Fruit fly (Drosophila melanogaster) whole organism, embryonic: ENCODE data around the gene CG5399.
A peak's percentile ranks its signal among the peaks of the same experiment; 100 is the strongest.

Source experiments
- ATbp ChIP-seq: fragments of 200-800 bp; sonication (Bioruptor generic); optimal IDR thresholded peaks from 2 replicates; lab custom pipeline; 2017; ENCODE audit warnings: missing biosample characterization, mild to moderate bottlenecking, missing genetic modification characterization, missing genetic modification reagents
- Ada2b ChIP-seq: fragments of 200-800 bp; sonication (Bioruptor generic); IDR thresholded peaks from 2 replicates; pipeline ENCODE4 v1.3.6; 2022; ENCODE audit warnings: missing biosample characterization, missing genetic modification characterization
- Atf6 ChIP-seq: fragments of 200-800 bp; sonication (Bioruptor generic); IDR thresholded peaks from 2 replicates; pipeline ENCODE4 v1.3.6; 2022; ENCODE audit warnings: missing biosample characterization, missing genetic modification characterization
- B-H1 ChIP-seq: fragments of 200-800 bp; sonication (Bioruptor generic); IDR thresholded peaks from 3 replicates; pipeline ENCODE4 v1.3.6; 2022; ENCODE audit warnings: missing biosample characterization, missing genetic modification characterization
- Blimp-1 ChIP-seq: fragments of 200-800 bp; sonication (Bioruptor generic); optimal IDR thresholded peaks from 3 replicates; lab custom pipeline; 2018; ENCODE audit warnings: missing biosample characterization, missing genetic modification characterization, mild to moderate bottlenecking, moderate library complexity, missing genetic modification reagents
- Bteb2 ChIP-seq: fragments of 200-800 bp; sonication (Bioruptor generic); optimal IDR thresholded peaks from 2 replicates; lab custom pipeline; 2016; ENCODE audit warnings: missing biosample characterization, missing genetic modification characterization
- CG10267 ChIP-seq: fragments of 200-800 bp; sonication (Bioruptor generic); optimal IDR thresholded peaks from 2 replicates; lab custom pipeline; 2018; ENCODE audit warnings: missing biosample characterization, mild to moderate bottlenecking, missing genetic modification characterization, moderate library complexity
- CG11504 ChIP-seq: fragments of 200-800 bp; sonication (Bioruptor generic); optimal IDR thresholded peaks from 3 replicates; lab custom pipeline; 2019; ENCODE audit warnings: missing biosample characterization, mild to moderate bottlenecking, missing genetic modification characterization, moderate library complexity
- CG13287 ChIP-seq: fragments of 200-800 bp; sonication (Bioruptor generic); IDR thresholded peaks from 2 replicates; pipeline ENCODE4 v1.3.6; 2022; ENCODE audit warnings: missing biosample characterization, missing genetic modification characterization; ENCODE audit not compliant: partially characterized antibody
- CG13775 ChIP-seq: fragments of 200-800 bp; sonication (Bioruptor generic); optimal IDR thresholded peaks from 3 replicates; lab custom pipeline; 2017; ENCODE audit warnings: missing biosample characterization, mild to moderate bottlenecking, missing genetic modification characterization
- CG15479 ChIP-seq: fragments of 200-800 bp; sonication (Bioruptor generic); optimal IDR thresholded peaks from 3 replicates; lab custom pipeline; 2019; ENCODE audit warnings: missing biosample characterization, mild to moderate bottlenecking, missing genetic modification characterization, moderate library complexity
- CG15601 ChIP-seq: fragments of 200-800 bp; sonication (Bioruptor generic); optimal IDR thresholded peaks from 3 replicates; lab custom pipeline; 2019; ENCODE audit warnings: missing biosample characterization, mild to moderate bottlenecking, missing genetic modification characterization, moderate library complexity
- CG17328 ChIP-seq: fragments of 200-800 bp; sonication (Bioruptor generic); IDR thresholded peaks from 2 replicates; pipeline ENCODE4 v1.3.6; 2022; ENCODE audit warnings: missing biosample characterization, missing genetic modification characterization
- CG17361 ChIP-seq: fragments of 200-800 bp; sonication (Bioruptor generic); IDR thresholded peaks from 3 replicates; pipeline ENCODE4 v1.3.6; 2022; ENCODE audit warnings: missing biosample characterization, missing genetic modification characterization
- CG18011 ChIP-seq: fragments of 200-800 bp; sonication (Bioruptor generic); optimal IDR thresholded peaks from 2 replicates; lab custom pipeline; 2017; ENCODE audit warnings: missing biosample characterization, missing genetic modification characterization, mild to moderate bottlenecking, moderate library complexity, missing genotype
- CG31441 ChIP-seq: fragments of 200-800 bp; sonication (Bioruptor generic); IDR thresholded peaks from 2 replicates; pipeline ENCODE4 v1.3.6; 2022; ENCODE audit warnings: missing biosample characterization, missing genetic modification characterization
- CG42726 ChIP-seq: fragments of 200-800 bp; sonication (Bioruptor generic); IDR thresholded peaks from 2 replicates; pipeline ENCODE4 v1.3.6; 2022; ENCODE audit warnings: missing biosample characterization, missing genetic modification characterization; ENCODE audit not compliant: partially characterized antibody
- CG7271 ChIP-seq: fragments of 200-800 bp; sonication (Bioruptor generic); optimal IDR thresholded peaks from 2 replicates; lab custom pipeline; 2018; ENCODE audit warnings: missing biosample characterization, mild to moderate bottlenecking, missing genetic modification characterization, moderate library complexity
- CG9215 ChIP-seq: fragments of 200-800 bp; sonication (Bioruptor generic); IDR thresholded peaks from 2 replicates; pipeline ENCODE4 v1.3.6; 2022; ENCODE audit warnings: missing biosample characterization, missing genetic modification characterization
- CG9797 ChIP-seq: fragments of 200-800 bp; sonication (Bioruptor generic); optimal IDR thresholded peaks from 3 replicates; lab custom pipeline; 2018; ENCODE audit warnings: missing biosample characterization, mild to moderate bottlenecking, missing genetic modification characterization
- D ChIP-seq, 2 experiments: fragments of 200-800 bp in 1 of 2; fragments of >200 bp in 1 of 2; sonication (Bioruptor generic) in 1 of 2; optimal IDR thresholded peaks; 2 replicates in 1 of 2; 3 replicates in 1 of 2; lab custom pipeline; 2017; ENCODE audit warnings: mild to moderate bottlenecking in 1 of 2, missing biosample characterization in 1 of 2, missing genetic modification characterization in 1 of 2, missing genetic modification reagents in 1 of 2
- D19A ChIP-seq: fragments of 200-800 bp; optimal IDR thresholded peaks from 3 replicates; lab custom pipeline; 2019; ENCODE audit warnings: missing biosample characterization, mild to moderate bottlenecking, missing genetic modification characterization, moderate library complexity
- Dip2 ChIP-seq: fragments of 200-800 bp; sonication (Bioruptor generic); IDR thresholded peaks from 2 replicates; pipeline ENCODE4 v1.3.6; 2022; ENCODE audit warnings: missing biosample characterization, missing genetic modification characterization
- Gug ChIP-seq: fragments of 200-800 bp; sonication (Bioruptor generic); IDR thresholded peaks from 4 replicates; pipeline ENCODE4 v1.3.6; 2022; ENCODE audit warnings: missing biosample characterization, missing genetic modification characterization
- HLHmδ ChIP-seq: fragments of 200-800 bp; sonication (Bioruptor generic); optimal IDR thresholded peaks from 2 replicates; lab custom pipeline; 2018; ENCODE audit warnings: missing biosample characterization, mild to moderate bottlenecking, missing genetic modification characterization, moderate library complexity
- Hr3 ChIP-seq: fragments of 200-800 bp; sonication (Bioruptor generic); optimal IDR thresholded peaks from 3 replicates; lab custom pipeline; 2016; ENCODE audit warnings: missing biosample characterization, missing genetic modification characterization
- Lhr ChIP-seq: fragments of 200-800 bp; sonication (Bioruptor generic); optimal IDR thresholded peaks from 3 replicates; lab custom pipeline; 2017; ENCODE audit warnings: mild to moderate bottlenecking, missing biosample characterization, missing genetic modification reagents, missing genetic modification characterization
- MESR4 ChIP-seq: fragments of 200-800 bp; sonication (Bioruptor generic); optimal IDR thresholded peaks from 2 replicates; lab custom pipeline; 2018; ENCODE audit warnings: missing biosample characterization, mild to moderate bottlenecking, missing genetic modification characterization, moderate library complexity
- NC2α ChIP-seq: fragments of 200-800 bp; sonication (Bioruptor generic); optimal IDR thresholded peaks from 2 replicates; lab custom pipeline; 2016; ENCODE audit warnings: missing biosample characterization, missing genetic modification characterization
- cad ChIP-seq: fragments of >200 bp; optimal IDR thresholded peaks from 2 replicates; lab custom pipeline; 2017; ENCODE audit warnings: missing biosample characterization, missing genetic modification characterization
- cg ChIP-seq: fragments of 200-800 bp; sonication (Bioruptor generic); optimal IDR thresholded peaks from 3 replicates; lab custom pipeline; 2019; ENCODE audit warnings: missing biosample characterization, mild to moderate bottlenecking, missing genetic modification characterization, moderate library complexity
- dmrt99B ChIP-seq: fragments of 200-800 bp; sonication (Bioruptor generic); optimal IDR thresholded peaks from 2 replicates; lab custom pipeline; 2018; ENCODE audit warnings: missing biosample characterization, mild to moderate bottlenecking, missing genetic modification characterization, moderate library complexity
- hkb ChIP-seq, 2 experiments: fragments of 200-800 bp in 1 of 2; fragments of >200 bp in 1 of 2; sonication (Bioruptor generic) in 1 of 2; IDR thresholded peaks in 1 of 2; optimal IDR thresholded peaks in 1 of 2; 2 replicates each; pipeline versions ENCODE4 v1.3.6 to Lab custom; 2017 to 2022; ENCODE audit warnings: missing biosample characterization in 1 of 2, missing genetic modification characterization in 1 of 2
- pfk ChIP-seq: fragments of 200-800 bp; sonication (Bioruptor generic); optimal IDR thresholded peaks from 2 replicates; lab custom pipeline; 2018; ENCODE audit warnings: missing biosample characterization, mild to moderate bottlenecking, missing genetic modification characterization, moderate library complexity
- prd ChIP-seq, 3 experiments: fragments of >200 bp in 2 of 3; fragments of 200-800 bp in 1 of 3; sonication (Bioruptor generic) in 1 of 3; optimal IDR thresholded peaks in 2 of 3; IDR thresholded peaks in 1 of 3; 2 replicates in 2 of 3; 3 replicates in 1 of 3; pipeline versions ENCODE4 v1.3.6 to Lab custom; 2017 to 2022; ENCODE audit warnings: missing biosample characterization in 1 of 3, missing genetic modification characterization in 1 of 3
- ro ChIP-seq: fragments of 200-800 bp; sonication (Bioruptor generic); IDR thresholded peaks from 2 replicates; pipeline ENCODE4 v1.3.6; 2022; ENCODE audit warnings: missing biosample characterization, missing genetic modification characterization
- sc ChIP-seq, 3 experiments: fragments of >200 bp in 2 of 3; fragments of 200-800 bp in 1 of 3; sonication (Bioruptor generic) in 1 of 3; optimal IDR thresholded peaks; 2 replicates in 2 of 3; 3 replicates in 1 of 3; lab custom pipeline; 2017; ENCODE audit warnings: mild to moderate bottlenecking in 1 of 3, missing biosample characterization in 1 of 3, missing genetic modification characterization in 1 of 3, missing genetic modification reagents in 1 of 3
- sens ChIP-seq: fragments of 200-800 bp; sonication (Bioruptor generic); peaks from one replicate; lab custom pipeline; 2016; ENCODE audit warnings: missing biosample characterization, missing genetic modification characterization
- ssp ChIP-seq: fragments of 200-800 bp; sonication (Bioruptor generic); IDR thresholded peaks from 2 replicates; pipeline ENCODE4 v1.3.6; 2022; ENCODE audit warnings: missing biosample characterization, missing genetic modification characterization
- stwl ChIP-seq: fragments of 200-800 bp; sonication (Bioruptor generic); optimal IDR thresholded peaks from 3 replicates; lab custom pipeline; 2018; ENCODE audit warnings: missing biosample characterization, mild to moderate bottlenecking, missing genetic modification characterization, moderate library complexity
- tin ChIP-seq: fragments of 200-800 bp; sonication (Bioruptor generic); optimal IDR thresholded peaks from 3 replicates; lab custom pipeline; 2016; ENCODE audit warnings: missing biosample characterization, missing genetic modification characterization
- tll ChIP-seq, 2 experiments: fragments of 200-800 bp in 1 of 2; fragments of >200 bp in 1 of 2; sonication (Bioruptor generic) in 1 of 2; optimal IDR thresholded peaks; 2 replicates each; lab custom pipeline; 2017 to 2019; ENCODE audit warnings: missing biosample characterization in 2 of 2, missing genetic modification characterization in 2 of 2, mild to moderate bottlenecking in 1 of 2, moderate library complexity in 1 of 2
- twi ChIP-seq: fragments of 200-800 bp; optimal IDR thresholded peaks from 2 replicates; lab custom pipeline; 2019; ENCODE audit warnings: missing biosample characterization, mild to moderate bottlenecking, missing genetic modification characterization, moderate library complexity
- unpg ChIP-seq: fragments of 200-800 bp; sonication (Bioruptor generic); optimal IDR thresholded peaks from 3 replicates; lab custom pipeline; 2018; ENCODE audit warnings: missing biosample characterization, mild to moderate bottlenecking, missing genetic modification characterization, moderate library complexity
- z ChIP-seq: fragments of 200-800 bp; sonication (Bioruptor generic); IDR thresholded peaks from 3 replicates; pipeline ENCODE4 v1.3.6; 2022; ENCODE audit warnings: missing biosample characterization, missing genetic modification characterization
- zen ChIP-seq: fragments of 200-800 bp; sonication (Bioruptor generic); optimal IDR thresholded peaks from 3 replicates; lab custom pipeline; 2018; ENCODE audit warnings: missing biosample characterization, mild to moderate bottlenecking, missing genetic modification characterization, moderate library complexity

CG5399 gene

dm6 chr3R:15652632-15653248, 42.3 kb upstream of the CG5399 start (continued):
- peak; percentile 71 for TF ChIP-seq Blimp-1 (GFP tag; lab: Kevin White, UChicago)
- peak; percentile 26; the same call in 1 of the 2 replicates for TF ChIP-seq CG17328 (GFP tag; lab: Robert Waterston, UW)
- peak; percentile 32 for TF ChIP-seq stwl (tag; lab: Kevin White, UChicago)
- peak; percentile 27 for TF ChIP-seq Hr3 (GFP tag; lab: Kevin White, UChicago)
- TF ChIP-seq Atf6 (GFP tag; lab: Robert Waterston, UW) = no peak
- TF ChIP-seq Gug = peak; percentile 8; the same call in 1 of the 4 replicates
- TF ChIP-seq tin (GFP tag; lab: Kevin White, UChicago) = peak; percentile 20
- peak; percentile 74 for TF ChIP-seq CG10267 (tag; lab: Kevin White, UChicago)
- TF ChIP-seq sc (optimal IDR thresholded peaks at IDR 0.05; lab: Kevin White, UChicago) = no peak
- TF ChIP-seq sc (GFP tag; optimal IDR thresholded peaks at IDR 0.05; lab: Kevin White, UChicago) = peak; percentile 43
- peak; percentile 33 for TF ChIP-seq CG15601 (tag; lab: Kevin White, UChicago)
- peak; percentile 73 for TF ChIP-seq D19A (tag; lab: Kevin White, UChicago)
- TF ChIP-seq CG31441 = peak; percentile 71
- TF ChIP-seq hkb (optimal IDR thresholded peaks at IDR 0.05; lab: Kevin White, UChicago) = no peak
- TF ChIP-seq hkb (GFP tag; IDR thresholded peaks at IDR 0.05; lab: Robert Waterston, UW) = peak; percentile 35; the same call in 1 of the 2 replicates
- peak; percentile 12 for TF ChIP-seq CG13775 (GFP tag; lab: Kevin White, UChicago)
- no peak for TF ChIP-seq NC2α
- no peak for TF ChIP-seq cg
- TF ChIP-seq sens (GFP tag; lab: Kevin White, UChicago) = peak; percentile 89
- TF ChIP-seq dmrt99B (tag; lab: Kevin White, UChicago) = peak; percentile 49
- no peak for TF ChIP-seq ssp (GFP tag; lab: Robert Waterston, UW)
- TF ChIP-seq unpg = peak; percentile 64
- peak; percentile 51; the same call in 1 of the 3 replicates for TF ChIP-seq CG17361 (GFP tag; lab: Robert Waterston, UW)
- no peak for TF ChIP-seq Ada2b (GFP tag; lab: Robert Waterston, UW)
- TF ChIP-seq CG11504 (tag; lab: Kevin White, UChicago) = peak; percentile 60
- no peak for TF ChIP-seq Bteb2 (GFP tag; lab: Kevin White, UChicago)
- TF ChIP-seq, all 482 proteins: peak for 109

dm6 chr3R:15653768-15654387, 41.2 kb upstream of the CG5399 start:
- TF ChIP-seq prd (optimal IDR thresholded peaks at IDR 0.05; lab: Kevin White, UChicago) (no peak), prd (GFP tag; IDR thresholded peaks at IDR 0.05; lab: Robert Waterston, UW) (peak; percentile 54; the same call in 1 of the 3 replicates), Lhr (no peak), HLHmδ (GFP tag; lab: Kevin White, UChicago) (no peak), z (GFP tag; lab: Robert Waterston, UW) (no peak), ATbp (GFP tag; lab: Kevin White, UChicago) (no peak), tll (GFP tag; optimal IDR thresholded peaks at IDR 0.05; lab: Kevin White, UChicago) (peak in 1 of 2 experiments; percentile 82), B-H1 (GFP tag; lab: Robert Waterston, UW) (no peak), pfk (GFP tag; lab: Kevin White, UChicago) (no peak), zen (tag; lab: Kevin White, UChicago) (peak; percentile 94), twi (peak; percentile 58), MESR4 (GFP tag; lab: Kevin White, UChicago) (no peak), Dip2 (no peak), ro (GFP tag; lab: Robert Waterston, UW) (no peak), D (optimal IDR thresholded peaks at IDR 0.05; lab: Kevin White, UChicago) (peak; percentile 96), D (GFP tag; optimal IDR thresholded peaks at IDR 0.05; lab: Kevin White, UChicago) (no peak), cad (GFP tag; lab: Kevin White, UChicago) (peak; percentile 99), CG18011 (no peak), CG42726 (GFP tag; lab: Robert Waterston, UW) (no peak), CG7271 (tag; lab: Kevin White, UChicago) (peak; percentile 73), CG9797 (GFP tag; lab: Kevin White, UChicago) (no peak), CG13287 (no peak), CG9215 (no peak), CG15479 (GFP tag; lab: Kevin White, UChicago) (peak; percentile 5)
